Fruit fly (Drosophila melanogaster): ENCODE data around the gene CG11267.

- TF ChIP-seq brk (GFP tag; optimal IDR thresholded peaks at IDR 0.05) (no peak), psq (GFP tag; optimal IDR thresholded peaks at IDR 0.05) (peak; percentile 54), lola (GFP tag; optimal IDR thresholded peaks at IDR 0.05) (no peak), dl (GFP tag; optimal IDR thresholded peaks at IDR 0.05; ENCODE audit: insufficient read depth in 1 of 2, partially characterized antibody in 2 of 2) (no peak), ey (GFP tag; optimal IDR thresholded peaks at IDR 0.05) (peak; percentile 71), h (GFP tag; optimal IDR thresholded peaks at IDR 0.05) (peak; percentile 85), Myc (optimal IDR thresholded peaks at IDR 0.05) (peak; percentile 50), OdsH (GFP tag; optimal IDR thresholded peaks at IDR 0.05) (peak; percentile 75), Rel (GFP tag; optimal IDR thresholded peaks at IDR 0.05) (no peak), Rel (tag; optimal IDR thresholded peaks at IDR 0.05) (peak; percentile 78), pan (optimal IDR thresholded peaks at IDR 0.05) (no peak), GATAd (GFP tag; optimal IDR thresholded peaks at IDR 0.05) (no peak)
Measured at dm6 chr3L:13041292-13042067, 25.6 kb downstream of the CG11267 start, which contains the start of gene RpS4.
